Fruit fly (Drosophila melanogaster): ENCODE data around the gene CG17186.

DNA sequence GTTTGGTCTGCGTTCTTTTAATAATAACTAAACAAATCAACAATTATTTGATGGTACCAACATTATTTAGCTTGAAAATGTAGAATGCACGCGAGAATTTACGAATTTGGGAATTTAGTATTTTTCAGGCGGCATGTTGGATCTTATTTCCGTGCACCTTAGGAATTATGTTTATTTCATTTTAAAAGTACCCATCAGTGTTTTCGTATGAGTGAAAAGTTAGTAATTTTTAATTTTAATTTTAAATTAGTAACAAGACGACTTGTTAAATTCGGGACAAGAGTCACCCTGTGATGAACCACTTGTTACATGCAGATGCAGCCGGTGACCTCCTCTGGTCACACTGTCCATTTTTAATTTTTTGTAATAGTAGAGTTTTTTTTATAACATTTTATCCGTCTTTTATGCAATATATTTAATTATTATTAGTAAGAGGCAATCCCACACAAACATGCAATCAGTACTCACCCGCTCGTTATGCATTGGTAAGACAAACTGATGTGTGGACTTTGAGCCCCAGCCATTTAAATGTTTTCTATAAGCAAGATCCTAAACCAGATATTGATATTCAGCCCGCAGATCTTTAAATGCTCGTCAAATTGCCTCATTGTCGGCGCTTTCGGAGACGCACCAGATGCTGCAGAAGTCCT lies at the start of gene CG17186, which contains the start of gene Arc42:
- TF ChIP-seq psq (GFP tag; optimal IDR thresholded peaks at IDR 0.05) (no peak), fru (GFP tag; optimal IDR thresholded peaks at IDR 0.05) (peak; percentile 32), Abd-B (GFP tag; optimal IDR thresholded peaks at IDR 0.05) (no peak), Myc (optimal IDR thresholded peaks at IDR 0.05) (no peak), HLH106 (tag; optimal IDR thresholded peaks at IDR 0.05) (peak; percentile 24), CrebA (GFP tag; optimal IDR thresholded peaks at IDR 0.05; ENCODE audit: borderline replicate concordance) (no peak)
